Fruit fly (Drosophila melanogaster) whole organism, embryonic: ENCODE measurements around the gene M6.
A peak's percentile ranks its signal among the peaks of the same experiment; 100 is the strongest.

Experiments used
- Blimp-1 ChIP-seq: fragments of 200-800 bp; sonication (Bioruptor generic); optimal IDR thresholded peaks from 3 replicates; lab custom pipeline; 2018; ENCODE audit warnings: missing biosample characterization, missing genetic modification characterization, mild to moderate bottlenecking, moderate library complexity, missing genetic modification reagents
- C15 ChIP-seq: fragments of 200-800 bp; sonication (Bioruptor generic); IDR thresholded peaks from 3 replicates; pipeline ENCODE4 v1.3.6; 2022; ENCODE audit warnings: missing biosample characterization, missing genetic modification characterization
- CG10274 ChIP-seq: fragments of 200-800 bp; sonication (Bioruptor generic); optimal IDR thresholded peaks from 3 replicates; lab custom pipeline; 2017; ENCODE audit warnings: missing biosample characterization, mild to moderate bottlenecking, missing genetic modification characterization
- CG10321 ChIP-seq: fragments of 200-800 bp; sonication (Bioruptor generic); IDR thresholded peaks from 2 replicates; pipeline ENCODE4 v1.3.6; 2022; ENCODE audit warnings: missing biosample characterization, missing genetic modification characterization
- CG10654 ChIP-seq: fragments of 200-800 bp; sonication (Bioruptor generic); optimal IDR thresholded peaks from 2 replicates; lab custom pipeline; 2016; ENCODE audit warnings: missing biosample characterization, missing genetic modification characterization
- CG11696 ChIP-seq: fragments of 200-800 bp; sonication (Bioruptor generic); IDR thresholded peaks from 2 replicates; pipeline ENCODE4 v1.3.6; 2022; ENCODE audit warnings: missing biosample characterization, missing genetic modification characterization
- CG13775 ChIP-seq: fragments of 200-800 bp; sonication (Bioruptor generic); optimal IDR thresholded peaks from 3 replicates; lab custom pipeline; 2017; ENCODE audit warnings: missing biosample characterization, mild to moderate bottlenecking, missing genetic modification characterization
- CG15269 ChIP-seq: fragments of 200-800 bp; sonication (Bioruptor generic); optimal IDR thresholded peaks from 2 replicates; lab custom pipeline; 2018; ENCODE audit warnings: missing biosample characterization, mild to moderate bottlenecking, missing genetic modification characterization, moderate library complexity
- CG15479 ChIP-seq: fragments of 200-800 bp; sonication (Bioruptor generic); optimal IDR thresholded peaks from 3 replicates; lab custom pipeline; 2019; ENCODE audit warnings: missing biosample characterization, mild to moderate bottlenecking, missing genetic modification characterization, moderate library complexity
- CG16863 ChIP-seq: fragments of 200-800 bp; sonication (Bioruptor generic); optimal IDR thresholded peaks from 3 replicates; lab custom pipeline; 2016; ENCODE audit warnings: missing biosample characterization, missing genetic modification characterization
- CG1792 ChIP-seq: fragments of 200-800 bp; sonication (Bioruptor generic); optimal IDR thresholded peaks from 2 replicates; lab custom pipeline; 2016; ENCODE audit warnings: missing biosample characterization, missing genetic modification characterization
- CG2889 ChIP-seq: fragments of 200-800 bp; sonication (Bioruptor generic); IDR thresholded peaks from 3 replicates; pipeline ENCODE4 v1.3.6; 2022; ENCODE audit warnings: missing biosample characterization, missing genetic modification characterization
- CG33213 ChIP-seq: fragments of 200-800 bp; sonication (Bioruptor generic); optimal IDR thresholded peaks from 3 replicates; lab custom pipeline; 2016; ENCODE audit warnings: missing biosample characterization, missing genetic modification characterization
- CG4282 ChIP-seq: fragments of 200-800 bp; sonication (Bioruptor generic); optimal IDR thresholded peaks from 2 replicates; lab custom pipeline; 2016; ENCODE audit warnings: missing biosample characterization, missing genetic modification characterization
- CG4360 ChIP-seq: fragments of 200-800 bp; sonication (Bioruptor generic); IDR thresholded peaks from 2 replicates; pipeline ENCODE4 v1.3.6; 2022; ENCODE audit warnings: missing biosample characterization, missing genetic modification characterization
- CG7786 ChIP-seq: fragments of 200-800 bp; sonication (Bioruptor generic); optimal IDR thresholded peaks from 2 replicates; lab custom pipeline; 2016; ENCODE audit warnings: missing biosample characterization, missing genetic modification characterization
- CHES-1-like ChIP-seq: fragments of 200-800 bp; sonication (Bioruptor generic); optimal IDR thresholded peaks from 2 replicates; lab custom pipeline; 2016; ENCODE audit warnings: missing biosample characterization, missing genetic modification characterization
- CTCF ChIP-seq: fragments of 200-800 bp; sonication (Bioruptor generic); optimal IDR thresholded peaks from 2 replicates; lab custom pipeline; 2017; ENCODE audit warnings: missing biosample characterization, mild to moderate bottlenecking, missing genetic modification characterization, moderate library complexity
- ERR ChIP-seq: fragments of 200-800 bp; sonication (Bioruptor generic); optimal IDR thresholded peaks from 2 replicates; lab custom pipeline; 2016; ENCODE audit warnings: missing biosample characterization, missing genetic modification characterization
- HLH3B ChIP-seq: fragments of 200-800 bp; sonication (Bioruptor generic); IDR thresholded peaks from 2 replicates; pipeline ENCODE4 v1.3.6; 2022; ENCODE audit warnings: missing biosample characterization, missing genetic modification characterization
- HLH54F ChIP-seq: fragments of 200-800 bp; sonication (Bioruptor generic); optimal IDR thresholded peaks from 3 replicates; lab custom pipeline; 2016; ENCODE audit warnings: missing biosample characterization, missing genetic modification characterization
- HLHmδ ChIP-seq: fragments of 200-800 bp; sonication (Bioruptor generic); optimal IDR thresholded peaks from 2 replicates; lab custom pipeline; 2018; ENCODE audit warnings: missing biosample characterization, mild to moderate bottlenecking, missing genetic modification characterization, moderate library complexity
- Hr78 ChIP-seq, 2 experiments: fragments of 200-800 bp in 1 of 2; fragments of >200 bp in 1 of 2; sonication (Bioruptor generic) in 1 of 2; optimal IDR thresholded peaks; 2 replicates each; lab custom pipeline; 2017 to 2019; ENCODE audit warnings: missing biosample characterization in 2 of 2, missing genetic modification characterization in 2 of 2, mild to moderate bottlenecking in 1 of 2, moderate library complexity in 1 of 2
- Mad ChIP-seq: fragments of 200-800 bp; sonication (Bioruptor generic); optimal IDR thresholded peaks from 2 replicates; lab custom pipeline; 2016; ENCODE audit warnings: missing biosample characterization, missing genetic modification characterization
- NK7.1 ChIP-seq: fragments of 200-800 bp; sonication (Bioruptor generic); optimal IDR thresholded peaks from 3 replicates; lab custom pipeline; 2016; ENCODE audit warnings: missing biosample characterization, missing genetic modification characterization
- Oaz ChIP-seq: fragments of 200-800 bp; sonication (Bioruptor generic); IDR thresholded peaks from 2 replicates; pipeline ENCODE4 v1.3.6; 2022; ENCODE audit warnings: missing biosample characterization, missing genetic modification characterization
- Tbp ChIP-seq: fragments of >200 bp; optimal IDR thresholded peaks from 2 replicates; lab custom pipeline; 2018; ENCODE audit warnings: missing biosample characterization, missing genetic modification characterization
- bcd ChIP-seq: fragments of 200-800 bp; sonication (Bioruptor generic); optimal IDR thresholded peaks from 2 replicates; lab custom pipeline; 2017; ENCODE audit warnings: missing biosample characterization, mild to moderate bottlenecking, missing genetic modification characterization
- bigmax ChIP-seq: fragments of 200-800 bp; sonication (Bioruptor generic); optimal IDR thresholded peaks from 2 replicates; lab custom pipeline; 2018; ENCODE audit warnings: missing biosample characterization, mild to moderate bottlenecking, missing genetic modification characterization
- cato ChIP-seq: fragments of 200-800 bp; sonication (Bioruptor generic); optimal IDR thresholded peaks from 2 replicates; lab custom pipeline; 2016; ENCODE audit warnings: missing biosample characterization, missing genetic modification characterization, borderline replicate concordance
- chif ChIP-seq, 2 experiments: fragments of 200-800 bp; sonication (Bioruptor generic); optimal IDR thresholded peaks; 3 replicates each; lab custom pipeline; 2016; ENCODE audit warnings: missing biosample characterization in 2 of 2, missing genetic modification characterization in 2 of 2
- chn ChIP-seq: fragments of 200-800 bp; sonication (Bioruptor generic); optimal IDR thresholded peaks from 2 replicates; lab custom pipeline; 2016; ENCODE audit warnings: missing biosample characterization, missing genetic modification characterization
- crp ChIP-seq, 2 experiments: fragments of 200-800 bp; sonication (Bioruptor generic); optimal IDR thresholded peaks; 2 replicates in 1 of 2; 3 replicates in 1 of 2; lab custom pipeline; 2017; ENCODE audit warnings: missing biosample characterization in 2 of 2, missing genetic modification characterization in 2 of 2, mild to moderate bottlenecking in 1 of 2, moderate library complexity in 1 of 2
- esg ChIP-seq: fragments of 200-800 bp; sonication (Bioruptor generic); conservative IDR thresholded peaks from 2 replicates; pipeline ENCODE4 v1.3.6; 2022; ENCODE audit warnings: missing biosample characterization, missing genetic modification characterization
- gsb-n ChIP-seq: fragments of 200-800 bp; sonication (Bioruptor generic); optimal IDR thresholded peaks from 3 replicates; lab custom pipeline; 2018; ENCODE audit warnings: missing biosample characterization, mild to moderate bottlenecking, missing genetic modification characterization
- inv ChIP-seq: fragments of 200-800 bp; sonication (Bioruptor generic); IDR thresholded peaks from 2 replicates; pipeline ENCODE4 v1.3.6; 2022; ENCODE audit warnings: missing biosample characterization, missing genetic modification characterization; ENCODE audit not compliant: partially characterized antibody
- kay ChIP-seq: fragments of 200-800 bp; sonication (Bioruptor generic); optimal IDR thresholded peaks from 2 replicates; lab custom pipeline; 2016; ENCODE audit warnings: missing biosample characterization, missing genetic modification characterization
- lov ChIP-seq, 2 experiments: fragments of 200-800 bp in 1 of 2; fragments of >200 bp in 1 of 2; sonication (Bioruptor generic) in 1 of 2; IDR thresholded peaks in 1 of 2; optimal IDR thresholded peaks in 1 of 2; 2 replicates in 1 of 2; 3 replicates in 1 of 2; pipeline versions ENCODE4 v1.3.6 to Lab custom; 2017 to 2022; ENCODE audit warnings: missing biosample characterization in 1 of 2, missing genetic modification characterization in 1 of 2
- nmo ChIP-seq: fragments of 200-800 bp; sonication (Bioruptor generic); optimal IDR thresholded peaks from 2 replicates; lab custom pipeline; 2018; ENCODE audit warnings: missing biosample characterization, mild to moderate bottlenecking, missing genetic modification characterization, moderate library complexity
- org-1 ChIP-seq: fragments of 200-800 bp; sonication (Bioruptor generic); optimal IDR thresholded peaks from 2 replicates; lab custom pipeline; 2017; ENCODE audit warnings: missing biosample characterization, missing genetic modification characterization
- pan ChIP-seq, 4 experiments: fragments of >200 bp in 3 of 4; fragments of 200-800 bp in 1 of 4; sonication (Bioruptor generic) in 1 of 4; optimal IDR thresholded peaks in 3 of 4; IDR thresholded peaks in 1 of 4; 2 replicates each; pipeline versions ENCODE4 v1.3.6 to Lab custom; 2017 to 2022; ENCODE audit warnings: missing biosample characterization in 2 of 4, missing genetic modification characterization in 2 of 4, mixed read lengths in 1 of 4
- prd ChIP-seq, 3 experiments: fragments of >200 bp in 2 of 3; fragments of 200-800 bp in 1 of 3; sonication (Bioruptor generic) in 1 of 3; optimal IDR thresholded peaks in 2 of 3; IDR thresholded peaks in 1 of 3; 2 replicates in 2 of 3; 3 replicates in 1 of 3; pipeline versions ENCODE4 v1.3.6 to Lab custom; 2017 to 2022; ENCODE audit warnings: missing biosample characterization in 1 of 3, missing genetic modification characterization in 1 of 3
- row ChIP-seq: fragments of 200-800 bp; sonication (Bioruptor generic); IDR thresholded peaks from 3 replicates; pipeline ENCODE4 v1.3.6; 2022; ENCODE audit warnings: missing biosample characterization, missing genetic modification characterization
- seq ChIP-seq: fragments of 200-800 bp; sonication (Bioruptor generic); IDR thresholded peaks from 2 replicates; pipeline ENCODE4 v1.3.6; 2022; ENCODE audit warnings: missing biosample characterization, missing genetic modification characterization
- sisA ChIP-seq: fragments of 200-800 bp; sonication (Bioruptor generic); IDR thresholded peaks from 2 replicates; pipeline ENCODE4 v1.3.6; 2022; ENCODE audit warnings: missing biosample characterization, missing genetic modification characterization
- slp2 ChIP-seq: fragments of 200-800 bp; sonication (Bioruptor generic); optimal IDR thresholded peaks from 2 replicates; lab custom pipeline; 2016; ENCODE audit warnings: missing biosample characterization, missing genetic modification characterization
- tin ChIP-seq: fragments of 200-800 bp; sonication (Bioruptor generic); optimal IDR thresholded peaks from 3 replicates; lab custom pipeline; 2016; ENCODE audit warnings: missing biosample characterization, missing genetic modification characterization
- tna ChIP-seq: fragments of 200-800 bp; sonication (Bioruptor generic); IDR thresholded peaks from 2 replicates; pipeline ENCODE4 v1.3.6; 2022; ENCODE audit warnings: missing biosample characterization, missing genetic modification characterization; ENCODE audit not compliant: partially characterized antibody
- ttk ChIP-seq: fragments of 200-800 bp; sonication (Bioruptor generic); IDR thresholded peaks from 2 replicates; pipeline ENCODE4 v2.1.2; 2022; ENCODE audit warnings: missing biosample characterization, missing genetic modification characterization
- zen2 ChIP-seq: fragments of 200-800 bp; sonication (Bioruptor generic); IDR thresholded peaks from 3 replicates; pipeline ENCODE4 v1.3.6; 2022; ENCODE audit warnings: missing biosample characterization, missing genetic modification characterization; ENCODE audit not compliant: partially characterized antibody

The M6 gene

DNA sequence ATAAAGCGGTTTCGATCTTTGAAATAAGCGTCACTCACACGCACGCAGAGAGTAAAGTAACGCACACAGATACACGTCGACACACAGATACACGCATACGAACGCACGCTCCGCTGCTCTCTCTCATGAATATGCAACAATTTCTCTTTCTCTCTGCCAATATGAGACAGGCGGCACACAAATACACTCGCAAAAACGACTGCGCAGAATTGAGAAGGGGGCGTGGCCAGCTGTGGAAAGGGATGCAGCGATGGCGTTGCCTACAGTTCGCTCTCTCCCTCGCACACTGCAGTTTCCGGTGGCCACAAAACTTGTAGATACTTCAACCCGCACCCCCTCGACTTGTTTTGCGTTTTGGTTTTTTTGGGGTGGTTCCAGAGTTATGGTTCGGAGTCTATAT, 28.0 kb upstream of the M6 start (continued):
- TF ChIP-seq sisA (GFP tag; lab: Robert Waterston, UW) (no peak), Hr78 (GFP tag; optimal IDR thresholded peaks at IDR 0.05; lab: Kevin White, UChicago) (no peak), HLH54F (GFP tag; lab: Kevin White, UChicago) (no peak), chn (GFP tag; lab: Kevin White, UChicago) (no peak), CG4360 (no peak), tna (GFP tag; lab: Robert Waterston, UW) (no peak), Mad (GFP tag; lab: Kevin White, UChicago) (no peak), C15 (no peak), bcd (GFP tag; lab: Kevin White, UChicago) (peak; percentile 30), tin (GFP tag; lab: Kevin White, UChicago) (no peak), inv (no peak), CG10321 (GFP tag; lab: Robert Waterston, UW) (peak; percentile 92), nmo (GFP tag; lab: Kevin White, UChicago) (peak; percentile 33), lov (optimal IDR thresholded peaks at IDR 0.05; lab: Kevin White, UChicago) (no peak), lov (GFP tag; IDR thresholded peaks at IDR 0.05; lab: Robert Waterston, UW) (peak; percentile 79; the same call in 1 of the 3 replicates), CG4282 (GFP tag; lab: Kevin White, UChicago) (no peak), prd (optimal IDR thresholded peaks at IDR 0.05; lab: Kevin White, UChicago) (no peak), prd (GFP tag; IDR thresholded peaks at IDR 0.05; lab: Robert Waterston, UW) (peak; percentile 32; the same call in 1 of the 3 replicates), CG16863 (GFP tag; lab: Kevin White, UChicago) (peak; percentile 12), cato (no peak), esg (no peak), crp (GFP tag; optimal IDR thresholded peaks at IDR 0.05; lab: Kevin White, UChicago) (no peak), CG33213 (no peak), chif (GFP tag; optimal IDR thresholded peaks at IDR 0.05; lab: Kevin White, UChicago) (no peak), Oaz (GFP tag; lab: Robert Waterston, UW) (no peak), ERR (GFP tag; lab: Kevin White, UChicago) (no peak), CG15479 (no peak), CG15269 (tag; lab: Kevin White, UChicago) (no peak), pan (optimal IDR thresholded peaks at IDR 0.05; lab: Kevin White, UChicago) (no peak), pan (GFP tag; optimal IDR thresholded peaks at IDR 0.05 in 1 of 2, IDR thresholded peaks at IDR 0.05 in 1 of 2) (peak in 1 of 2 experiments; percentile 48), CHES-1-like (GFP tag; lab: Kevin White, UChicago) (no peak), Tbp (GFP tag; lab: Kevin White, UChicago) (no peak), zen2 (GFP tag; lab: Robert Waterston, UW) (no peak), slp2 (GFP tag; lab: Kevin White, UChicago) (no peak), CG13775 (peak; percentile 13), bigmax (GFP tag; lab: Kevin White, UChicago) (no peak), CG11696 (GFP tag; lab: Robert Waterston, UW) (no peak), CG10654 (GFP tag; lab: Kevin White, UChicago) (no peak), HLH3B (GFP tag; lab: Robert Waterston, UW) (peak; percentile 63; the same call in 1 of the 2 replicates), gsb-n (tag; lab: Kevin White, UChicago) (peak; percentile 36), CG7786 (GFP tag; lab: Kevin White, UChicago) (no peak), Blimp-1 (GFP tag; lab: Kevin White, UChicago) (no peak), CTCF (no peak), CG1792 (GFP tag; lab: Kevin White, UChicago) (no peak), NK7.1 (GFP tag; lab: Kevin White, UChicago) (no peak), seq (peak; percentile 96), HLHmδ (GFP tag; lab: Kevin White, UChicago) (peak; percentile 76), kay (GFP tag; lab: Kevin White, UChicago) (no peak), CG2889 (no peak), org-1 (GFP tag; lab: Kevin White, UChicago) (no peak), row (GFP tag; lab: Robert Waterston, UW) (no peak), ttk (GFP tag; lab: Robert Waterston, UW) (peak; percentile 67), CG10274 (GFP tag; lab: Kevin White, UChicago) (no peak)
